Fruit fly (Drosophila melanogaster) whole organism, embryonic: ENCODE measurements around the gene CG31360.

ENCODE experiments used
- CG10431 ChIP-seq: fragments of 200-800 bp; sonication (Bioruptor generic); optimal IDR thresholded peaks from 3 replicates; lab custom pipeline; 2018; ENCODE audit warnings: missing biosample characterization, mild to moderate bottlenecking, missing genetic modification characterization
- CG12104 ChIP-seq: fragments of 200-800 bp; sonication (Bioruptor generic); optimal IDR thresholded peaks from 3 replicates; lab custom pipeline; 2016; ENCODE audit warnings: missing biosample characterization, missing genetic modification characterization
- CG12219 ChIP-seq: fragments of 200-800 bp; sonication (Bioruptor generic); optimal IDR thresholded peaks from 3 replicates; lab custom pipeline; 2018; ENCODE audit warnings: missing biosample characterization, mild to moderate bottlenecking, missing genetic modification characterization
- CG13287 ChIP-seq: fragments of 200-800 bp; sonication (Bioruptor generic); IDR thresholded peaks from 2 replicates; pipeline ENCODE4 v1.3.6; 2022; ENCODE audit warnings: missing biosample characterization, missing genetic modification characterization; ENCODE audit not compliant: partially characterized antibody
- CG13775 ChIP-seq: fragments of 200-800 bp; sonication (Bioruptor generic); optimal IDR thresholded peaks from 3 replicates; lab custom pipeline; 2017; ENCODE audit warnings: missing biosample characterization, mild to moderate bottlenecking, missing genetic modification characterization
- CG14441 ChIP-seq: fragments of 200-800 bp; sonication (Bioruptor generic); IDR thresholded peaks from 2 replicates; pipeline ENCODE4 v1.3.6; 2022; ENCODE audit warnings: missing biosample characterization, missing genetic modification characterization
- CG14667 ChIP-seq: fragments of 200-800 bp; sonication (Bioruptor generic); IDR thresholded peaks from 2 replicates; pipeline ENCODE4 v1.3.6; 2022; ENCODE audit warnings: missing biosample characterization, missing genetic modification characterization
- CG1602 ChIP-seq: fragments of 200-800 bp; sonication (Bioruptor generic); optimal IDR thresholded peaks from 3 replicates; lab custom pipeline; 2016; ENCODE audit warnings: missing biosample characterization, missing genetic modification characterization
- CG17361 ChIP-seq: fragments of 200-800 bp; sonication (Bioruptor generic); IDR thresholded peaks from 3 replicates; pipeline ENCODE4 v1.3.6; 2022; ENCODE audit warnings: missing biosample characterization, missing genetic modification characterization
- CG18476 ChIP-seq: fragments of 200-800 bp; sonication (Bioruptor generic); optimal IDR thresholded peaks from 2 replicates; lab custom pipeline; 2016; ENCODE audit warnings: missing biosample characterization, mild to moderate bottlenecking, missing genetic modification characterization
- CG3163 ChIP-seq: fragments of 200-800 bp; sonication (Bioruptor generic); optimal IDR thresholded peaks from 3 replicates; lab custom pipeline; 2016; ENCODE audit warnings: missing biosample characterization, missing genetic modification characterization
- CG33557 ChIP-seq: fragments of 200-800 bp; sonication (Bioruptor generic); optimal IDR thresholded peaks from 2 replicates; lab custom pipeline; 2019; ENCODE audit warnings: missing biosample characterization, mild to moderate bottlenecking, missing genetic modification characterization, moderate library complexity
- CG34422 ChIP-seq: fragments of 200-800 bp; sonication (Bioruptor generic); IDR thresholded peaks from 3 replicates; pipeline ENCODE4 v1.3.6; 2022; ENCODE audit warnings: missing biosample characterization, missing genetic modification characterization
- CG4820 ChIP-seq: fragments of 200-800 bp; sonication (Bioruptor generic); optimal IDR thresholded peaks from 3 replicates; lab custom pipeline; 2016; ENCODE audit warnings: missing biosample characterization, missing genetic modification characterization
- CG6175 ChIP-seq: fragments of 200-800 bp; sonication (Bioruptor generic); IDR thresholded peaks from 3 replicates; pipeline ENCODE4 v1.3.6; 2022; ENCODE audit warnings: missing biosample characterization, missing genetic modification characterization
- CG7271 ChIP-seq: fragments of 200-800 bp; sonication (Bioruptor generic); optimal IDR thresholded peaks from 2 replicates; lab custom pipeline; 2018; ENCODE audit warnings: missing biosample characterization, mild to moderate bottlenecking, missing genetic modification characterization, moderate library complexity
- CG7556 ChIP-seq: fragments of 200-800 bp; sonication (Bioruptor generic); optimal IDR thresholded peaks from 2 replicates; lab custom pipeline; 2017; ENCODE audit warnings: missing biosample characterization, mild to moderate bottlenecking, missing genetic modification characterization
- CG8765 ChIP-seq: fragments of 200-800 bp; sonication (Bioruptor generic); IDR thresholded peaks from 2 replicates; pipeline ENCODE4 v1.3.6; 2022; ENCODE audit warnings: missing biosample characterization, missing genetic modification characterization
- CG9797 ChIP-seq: fragments of 200-800 bp; sonication (Bioruptor generic); optimal IDR thresholded peaks from 3 replicates; lab custom pipeline; 2018; ENCODE audit warnings: missing biosample characterization, mild to moderate bottlenecking, missing genetic modification characterization
- Dip2 ChIP-seq: fragments of 200-800 bp; sonication (Bioruptor generic); IDR thresholded peaks from 2 replicates; pipeline ENCODE4 v1.3.6; 2022; ENCODE audit warnings: missing biosample characterization, missing genetic modification characterization
- Dll ChIP-seq: fragments of 200-800 bp; sonication (Bioruptor generic); IDR thresholded peaks from 4 replicates; pipeline ENCODE4 v1.3.6; 2022; ENCODE audit warnings: missing biosample characterization, missing genetic modification characterization; ENCODE audit not compliant: partially characterized antibody
- E2f1 ChIP-seq: fragments of 200-800 bp; sonication (Bioruptor generic); IDR thresholded peaks from 2 replicates; pipeline ENCODE4 v1.3.6; 2022; ENCODE audit warnings: missing biosample characterization, missing genetic modification characterization
- Eip74EF ChIP-seq, 2 experiments: fragments of 200-800 bp in 1 of 2; fragments of >200 bp in 1 of 2; sonication (Bioruptor generic) in 1 of 2; optimal IDR thresholded peaks; 2 replicates each; lab custom pipeline; 2017 to 2019; ENCODE audit warnings: missing biosample characterization in 2 of 2, missing genetic modification characterization in 2 of 2, mild to moderate bottlenecking in 1 of 2, moderate library complexity in 1 of 2
- HLH54F ChIP-seq: fragments of 200-800 bp; sonication (Bioruptor generic); optimal IDR thresholded peaks from 3 replicates; lab custom pipeline; 2016; ENCODE audit warnings: missing biosample characterization, missing genetic modification characterization
- HLHmδ ChIP-seq: fragments of 200-800 bp; sonication (Bioruptor generic); optimal IDR thresholded peaks from 2 replicates; lab custom pipeline; 2018; ENCODE audit warnings: missing biosample characterization, mild to moderate bottlenecking, missing genetic modification characterization, moderate library complexity
- MESR4 ChIP-seq: fragments of 200-800 bp; sonication (Bioruptor generic); optimal IDR thresholded peaks from 2 replicates; lab custom pipeline; 2018; ENCODE audit warnings: missing biosample characterization, mild to moderate bottlenecking, missing genetic modification characterization, moderate library complexity
- Mad ChIP-seq: fragments of 200-800 bp; sonication (Bioruptor generic); optimal IDR thresholded peaks from 2 replicates; lab custom pipeline; 2016; ENCODE audit warnings: missing biosample characterization, missing genetic modification characterization
- Myb ChIP-seq: fragments of 200-800 bp; sonication (Bioruptor generic); optimal IDR thresholded peaks from 2 replicates; lab custom pipeline; 2016; ENCODE audit warnings: missing biosample characterization, missing genetic modification characterization
- NK7.1 ChIP-seq: fragments of 200-800 bp; sonication (Bioruptor generic); optimal IDR thresholded peaks from 3 replicates; lab custom pipeline; 2016; ENCODE audit warnings: missing biosample characterization, missing genetic modification characterization
- Neu2 ChIP-seq: fragments of 200-800 bp; sonication (Bioruptor generic); optimal IDR thresholded peaks from 3 replicates; lab custom pipeline; 2016; ENCODE audit warnings: missing biosample characterization, missing genetic modification characterization, borderline replicate concordance
- PHDP ChIP-seq: fragments of 200-800 bp; sonication (Bioruptor generic); optimal IDR thresholded peaks from 3 replicates; lab custom pipeline; 2018; ENCODE audit warnings: missing biosample characterization, mild to moderate bottlenecking, missing genetic modification characterization, moderate library complexity
- Side ChIP-seq: fragments of 200-800 bp; sonication (Bioruptor generic); optimal IDR thresholded peaks from 2 replicates; lab custom pipeline; 2016; ENCODE audit warnings: missing biosample characterization, missing genetic modification characterization
- Sin3A ChIP-seq: fragments of >200 bp; optimal IDR thresholded peaks from 2 replicates; lab custom pipeline; 2018
- Sox100B ChIP-seq: fragments of 200-800 bp; sonication (Bioruptor generic); optimal IDR thresholded peaks from 3 replicates; lab custom pipeline; 2018; ENCODE audit warnings: missing biosample characterization, mild to moderate bottlenecking, missing genetic modification characterization
- Sry-β ChIP-seq: fragments of 200-800 bp; sonication (Bioruptor generic); optimal IDR thresholded peaks from 2 replicates; lab custom pipeline; 2018; ENCODE audit warnings: missing biosample characterization, mild to moderate bottlenecking, missing genetic modification characterization, moderate library complexity
- caup ChIP-seq: fragments of 200-800 bp; sonication (Bioruptor generic); optimal IDR thresholded peaks from 3 replicates; lab custom pipeline; 2017; ENCODE audit warnings: missing biosample characterization, mild to moderate bottlenecking, missing genetic modification characterization, moderate library complexity; ENCODE audit not compliant: severe bottlenecking
- chm ChIP-seq: fragments of 200-800 bp; sonication (Bioruptor generic); IDR thresholded peaks from 2 replicates; pipeline ENCODE4 v1.3.6; 2022; ENCODE audit warnings: missing biosample characterization, missing genetic modification characterization
- dmrt11E ChIP-seq: fragments of 200-800 bp; sonication (Bioruptor generic); optimal IDR thresholded peaks from 3 replicates; lab custom pipeline; 2018; ENCODE audit warnings: missing biosample characterization, mild to moderate bottlenecking, missing genetic modification characterization, moderate library complexity
- eyg ChIP-seq: fragments of 200-800 bp; sonication (Bioruptor generic); optimal IDR thresholded peaks from 3 replicates; lab custom pipeline; 2016; ENCODE audit warnings: missing biosample characterization, missing genetic modification characterization
- fd3F ChIP-seq: fragments of 200-800 bp; sonication (Bioruptor generic); optimal IDR thresholded peaks from 2 replicates; lab custom pipeline; 2018; ENCODE audit warnings: missing biosample characterization, mild to moderate bottlenecking, missing genetic modification characterization, moderate library complexity
- fd64A ChIP-seq: fragments of 200-800 bp; sonication (Bioruptor generic); optimal IDR thresholded peaks from 3 replicates; lab custom pipeline; 2018; ENCODE audit warnings: missing biosample characterization, mild to moderate bottlenecking, missing genetic modification characterization
- ftz-f1 ChIP-seq: fragments of 200-800 bp; sonication (Bioruptor generic); optimal IDR thresholded peaks from 2 replicates; lab custom pipeline; 2016; ENCODE audit warnings: missing biosample characterization, missing genetic modification characterization
- gro ChIP-seq: fragments of 200-800 bp; sonication (Bioruptor generic); optimal IDR thresholded peaks from 2 replicates; lab custom pipeline; 2016; ENCODE audit warnings: missing biosample characterization, missing genetic modification characterization
- jigr1 ChIP-seq: fragments of 200-800 bp; sonication (Bioruptor generic); IDR thresholded peaks from 3 replicates; pipeline ENCODE4 v1.3.6; 2022; ENCODE audit warnings: missing biosample characterization, missing genetic modification characterization
- luna ChIP-seq: fragments of 200-800 bp; sonication (Bioruptor generic); optimal IDR thresholded peaks from 2 replicates; lab custom pipeline; 2016; ENCODE audit warnings: missing biosample characterization, missing genetic modification characterization
- nmo ChIP-seq: fragments of 200-800 bp; sonication (Bioruptor generic); optimal IDR thresholded peaks from 2 replicates; lab custom pipeline; 2018; ENCODE audit warnings: missing biosample characterization, mild to moderate bottlenecking, missing genetic modification characterization, moderate library complexity
- pros ChIP-seq: fragments of 200-800 bp; sonication (Bioruptor generic); optimal IDR thresholded peaks from 3 replicates; lab custom pipeline; 2019; ENCODE audit warnings: missing biosample characterization, mild to moderate bottlenecking, missing genetic modification characterization, moderate library complexity
- salm ChIP-seq: fragments of 200-800 bp; sonication (Bioruptor generic); optimal IDR thresholded peaks from 2 replicates; lab custom pipeline; 2018; ENCODE audit warnings: missing biosample characterization, mild to moderate bottlenecking, missing genetic modification characterization
- sens ChIP-seq: fragments of 200-800 bp; sonication (Bioruptor generic); peaks from one replicate; lab custom pipeline; 2016; ENCODE audit warnings: missing biosample characterization, missing genetic modification characterization
- wek ChIP-seq: fragments of 200-800 bp; sonication (Bioruptor generic); optimal IDR thresholded peaks from 3 replicates; lab custom pipeline; 2018; ENCODE audit warnings: missing biosample characterization, mild to moderate bottlenecking, missing genetic modification characterization, moderate library complexity
- wor ChIP-seq: fragments of 200-800 bp; sonication (Bioruptor generic); IDR thresholded peaks from 2 replicates; pipeline ENCODE4 v1.3.6; 2022; ENCODE audit warnings: missing biosample characterization, missing genetic modification characterization

The CG31360 gene

DNA sequence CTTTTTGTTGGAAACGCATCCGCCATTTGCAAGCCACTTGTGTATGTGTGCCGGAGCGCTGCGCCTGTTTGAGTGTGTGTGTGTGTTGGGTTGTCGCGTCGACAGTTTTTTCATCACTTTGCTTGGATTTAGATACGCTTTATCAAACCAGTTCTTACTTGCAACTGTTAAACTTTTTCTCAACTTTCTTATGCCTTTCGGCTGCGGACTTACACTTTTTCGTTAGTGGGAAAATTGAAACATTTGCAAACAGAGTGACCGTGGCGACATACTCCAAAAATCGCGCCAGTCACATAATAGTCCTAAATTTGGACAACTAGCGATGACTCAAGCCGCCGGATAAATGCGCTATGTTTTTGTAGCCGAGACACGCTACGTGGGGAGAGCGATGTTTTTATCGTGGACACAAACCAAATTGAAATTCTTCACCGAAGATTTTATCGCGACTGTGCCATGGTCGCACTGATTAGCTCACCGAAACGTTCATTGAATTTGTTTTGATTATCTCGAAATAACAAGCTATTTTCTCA lies 2.6 kb upstream of the CG31360 start, which contains the start of the genes alt and CG7655 (continued):
- TF ChIP-seq CG7271 (tag; lab: Kevin White, UChicago) (no peak), Eip74EF (GFP tag; optimal IDR thresholded peaks at IDR 0.05; lab: Kevin White, UChicago) (peak in 1 of 2 experiments; percentile 8), PHDP (no peak), CG6175 (GFP tag; lab: Robert Waterston, UW) (no peak), Mad (GFP tag; lab: Kevin White, UChicago) (no peak), CG14667 (no peak), eyg (GFP tag; lab: Kevin White, UChicago) (no peak), CG9797 (GFP tag; lab: Kevin White, UChicago) (peak; percentile 100), sens (GFP tag; lab: Kevin White, UChicago) (peak; percentile 75), Sox100B (GFP tag; lab: Kevin White, UChicago) (no peak), HLHmδ (GFP tag; lab: Kevin White, UChicago) (no peak), CG13287 (GFP tag; lab: Robert Waterston, UW) (no peak), gro (GFP tag; lab: Kevin White, UChicago) (peak; percentile 51), salm (tag; lab: Kevin White, UChicago) (peak; percentile 12), Neu2 (GFP tag; lab: Kevin White, UChicago) (no peak), Sry-β (GFP tag; lab: Kevin White, UChicago) (no peak), jigr1 (GFP tag; lab: Robert Waterston, UW) (no peak), luna (GFP tag; lab: Kevin White, UChicago) (peak; percentile 53), CG7556 (GFP tag; lab: Kevin White, UChicago) (no peak), MESR4 (peak; percentile 92), NK7.1 (GFP tag; lab: Kevin White, UChicago) (no peak), Dll (GFP tag; lab: Robert Waterston, UW) (no peak), Myb (peak; percentile 88), CG13775 (GFP tag; lab: Kevin White, UChicago) (no peak), nmo (peak; percentile 73), wek (GFP tag; lab: Kevin White, UChicago) (no peak), fd64A (no peak), CG8765 (GFP tag; lab: Robert Waterston, UW) (no peak), CG34422 (GFP tag; lab: Robert Waterston, UW) (no peak), CG4820 (GFP tag; lab: Kevin White, UChicago) (no peak), wor (no peak), Dip2 (GFP tag; lab: Robert Waterston, UW) (no peak), HLH54F (no peak), CG12219 (GFP tag; lab: Kevin White, UChicago) (no peak), CG33557 (GFP tag; lab: Kevin White, UChicago) (peak; percentile 10), dmrt11E (tag; lab: Kevin White, UChicago) (no peak), CG10431 (GFP tag; lab: Kevin White, UChicago) (peak; percentile 29), CG18476 (GFP tag; lab: Kevin White, UChicago) (no peak), E2f1 (GFP tag; lab: Robert Waterston, UW) (no peak), ftz-f1 (peak; percentile 72), pros (GFP tag; lab: Kevin White, UChicago) (peak; percentile 74), CG3163 (GFP tag; lab: Kevin White, UChicago) (peak; percentile 1), fd3F (GFP tag; lab: Kevin White, UChicago) (no peak), CG17361 (GFP tag; lab: Robert Waterston, UW) (no peak), Side (GFP tag; lab: Kevin White, UChicago) (peak; percentile 38), Sin3A (lab: Kevin White, UChicago) (peak; percentile 84), chm (no peak), CG1602 (no peak), CG14441 (no peak), CG12104 (GFP tag; lab: Kevin White, UChicago) (no peak), caup (GFP tag; lab: Kevin White, UChicago) (peak; percentile 27)
